Worm (Caenorhabditis elegans) whole organism, L3 larva: ENCODE measurements around the gene F02E11.3.
A peak's percentile ranks its signal among the peaks of the same experiment; 100 is the strongest.

Experiments
- elt-2 ChIP-seq: sonication (generic microtip); optimal IDR thresholded peaks from 2 replicates; lab custom pipeline; 2016; ENCODE audit warnings: missing genetic modification reagents, mild to moderate bottlenecking, missing genetic modification characterization, missing compliant biosample characterization
- elt-3 ChIP-seq, 3 experiments: fragments of 150-350 bp in 1 of 3; sonication (generic microtip) in 2 of 3; optimal IDR thresholded peaks; 2 replicates in 2 of 3; 4 replicates in 1 of 3; lab custom pipeline; 2014 to 2017; ENCODE audit warnings: missing biosample characterization in 3 of 3, missing genetic modification characterization in 3 of 3
- fos-1 ChIP-seq: fragments of 150-350 bp; optimal IDR thresholded peaks from 2 replicates; lab custom pipeline; 2014; ENCODE audit warnings: missing biosample characterization, missing genetic modification characterization
- pqm-1 ChIP-seq: fragments of 150-350 bp; optimal IDR thresholded peaks from 2 replicates; lab custom pipeline; 2017; ENCODE audit warnings: missing biosample characterization, missing genetic modification characterization, inconsistent platforms

DNA sequence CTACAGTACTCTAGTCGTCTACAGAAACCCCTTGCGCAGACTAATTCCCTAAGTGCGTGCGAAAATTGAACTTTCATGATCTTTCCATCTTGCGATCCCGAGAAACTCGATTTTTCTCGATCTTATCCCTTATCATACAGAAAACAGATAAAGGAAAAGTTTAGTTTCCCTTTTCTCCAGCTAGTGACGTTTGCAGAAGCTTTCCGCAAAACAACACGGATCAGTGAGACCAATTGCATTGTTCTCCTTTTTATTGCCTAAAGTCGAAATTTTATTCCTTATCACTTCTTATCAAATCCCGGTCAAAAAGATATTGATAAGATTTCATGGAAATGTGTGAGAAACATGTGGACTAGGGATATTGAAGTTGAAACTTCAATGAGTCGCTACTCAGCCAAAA lies 33.0 kb downstream of the F02E11.3 start:
- no peak for TF ChIP-seq fos-1 (tag; lab: Kevin White, UChicago)
- TF ChIP-seq pqm-1 (tag; lab: Kevin White, UChicago) = no peak
- TF ChIP-seq elt-2 (tag; lab: Kevin White, UChicago) = no peak
- TF ChIP-seq elt-3 (tag; optimal IDR thresholded peaks at IDR 0.05; lab: Kevin White, UChicago) = peak in 1 of 3 experiments; percentile 27
